Worm (Caenorhabditis elegans): ENCODE results near the gene Y49E10.30.

The Y49E10.30 gene

ce11 chrIII:12369476-12369875, 17.2 kb upstream of the Y49E10.30 start (continued):
- TF ChIP-seq dve-1 (tag; optimal IDR thresholded peaks at IDR 0.05; ENCODE audit: insufficient read depth), result no peak
- no peak for TF ChIP-seq daf-19 (GFP tag; conservative IDR thresholded peaks at IDR 0.05)
- no peak; the same call in 1 of the 2 replicates for TF ChIP-seq T26A8.4 (GFP tag; IDR thresholded peaks at IDR 0.05)
- TF ChIP-seq gei-8 (GFP tag; optimal IDR thresholded peaks at IDR 0.05), result no peak
- TF ChIP-seq nhr-77 (tag; optimal IDR thresholded peaks at IDR 0.05), result no peak
- 0 out of 2 replicates have a peak, but pooled peaks have one; percentile 39 for TF ChIP-seq php-3 (GFP tag; IDR thresholded peaks at IDR 0.05)
- TF ChIP-seq madf-9 (GFP tag; conservative IDR thresholded peaks at IDR 0.05), result no peak
- no peak for TF ChIP-seq hlh-11 (tag; optimal IDR thresholded peaks at IDR 0.05)
- TF ChIP-seq lin-15B (tag; optimal IDR thresholded peaks at IDR 0.05), result no peak
- peak; percentile 67 for TF ChIP-seq mes-2 (tag; optimal IDR thresholded peaks at IDR 0.05; ENCODE audit: poor library complexity, severe bottlenecking)
- TF ChIP-seq ama-1 (optimal IDR thresholded peaks at IDR 0.05), result no peak
- no peak for TF ChIP-seq daf-16 (GFP tag; optimal IDR thresholded peaks at IDR 0.05)
- TF ChIP-seq daf-16 (tag; optimal IDR thresholded peaks at IDR 0.05), result no peak
- TF ChIP-seq spr-1 (tag; optimal IDR thresholded peaks at IDR 0.05), result peak; percentile 6
- no peak for TF ChIP-seq zfp-3 (GFP tag; conservative IDR thresholded peaks at IDR 0.05)
- peak; percentile 37; the same call in 1 of the 2 replicates for TF ChIP-seq lin-38 (GFP tag; IDR thresholded peaks at IDR 0.05)
- TF ChIP-seq nhr-111 (GFP tag; optimal IDR thresholded peaks at IDR 0.05), result no peak
- TF ChIP-seq fkh-10 (GFP tag; optimal IDR thresholded peaks at IDR 0.05), result no peak
- no peak for TF ChIP-seq ceh-82 (tag; optimal IDR thresholded peaks at IDR 0.05)
- TF ChIP-seq saeg-2 (GFP tag; IDR thresholded peaks at IDR 0.05), result no peak
- no peak for TF ChIP-seq D1046.2 (GFP tag; IDR thresholded peaks at IDR 0.05)
- TF ChIP-seq mdt-29 (GFP tag; IDR thresholded peaks at IDR 0.05), result no peak
- peak; percentile 52; the same call in 1 of the 2 replicates for TF ChIP-seq arid-1 (GFP tag; conservative IDR thresholded peaks at IDR 0.05)
- TF ChIP-seq rbr-2 (tag; optimal IDR thresholded peaks at IDR 0.05), result no peak
- TF ChIP-seq F49E8.2 (tag; optimal IDR thresholded peaks at IDR 0.05; ENCODE audit: borderline replicate concordance), result no peak
- no peak for TF ChIP-seq lir-3 (tag; optimal IDR thresholded peaks at IDR 0.05)
- no peak for TF ChIP-seq dmd-8 (GFP tag; IDR thresholded peaks at IDR 0.05)

ce11 chrIII:12370011-12370506, 16.6 kb upstream of the Y49E10.30 start, which contains the start of gene rpt-6:
Gene rpt-6, plus strand, starts transcription at chrIII:12370456.
- TF ChIP-seq F10B5.3 (tag; optimal IDR thresholded peaks at IDR 0.05) (no peak), ZK546.5 (tag; optimal IDR thresholded peaks at IDR 0.05) (no peak), nhr-102 (tag; optimal IDR thresholded peaks at IDR 0.05) (no peak), nhr-111 (GFP tag; optimal IDR thresholded peaks at IDR 0.05) (no peak), php-3 (GFP tag; IDR thresholded peaks at IDR 0.05) (no peak), hlh-30 (tag; optimal IDR thresholded peaks at IDR 0.05; ENCODE audit: insufficient read depth) (peak; percentile 11), hif-1 (tag; optimal IDR thresholded peaks at IDR 0.05) (no peak), lin-13 (GFP tag; optimal IDR thresholded peaks at IDR 0.05) (no peak), unc-62 (GFP tag; optimal IDR thresholded peaks at IDR 0.05 in 1 of 2) (peak in 1 of 2 experiments; percentile 94), unc-62 (tag; optimal IDR thresholded peaks at IDR 0.05) (no peak), ceh-28 (tag; optimal IDR thresholded peaks at IDR 0.05) (no peak), lsy-2 (tag; optimal IDR thresholded peaks at IDR 0.05) (peak in 1 of 2 experiments; percentile 69), pqm-1 (tag; optimal IDR thresholded peaks at IDR 0.05) (no peak), daf-19 (GFP tag; conservative IDR thresholded peaks at IDR 0.05) (no peak), aly-2 (tag; optimal IDR thresholded peaks at IDR 0.05) (no peak), nhr-11 (tag; optimal IDR thresholded peaks at IDR 0.05) (no peak), dmd-8 (GFP tag; IDR thresholded peaks at IDR 0.05) (no peak), ceh-20 (GFP tag; IDR thresholded peaks at IDR 0.05) (no peak), hlh-11 (tag; optimal IDR thresholded peaks at IDR 0.05) (no peak), dmd-9 (GFP tag; IDR thresholded peaks at IDR 0.05) (no peak), skn-1 (tag; optimal IDR thresholded peaks at IDR 0.05) (no peak), spr-1 (tag; optimal IDR thresholded peaks at IDR 0.05) (no peak), attf-4 (tag; optimal IDR thresholded peaks at IDR 0.05) (no peak), mes-2 (tag; optimal IDR thresholded peaks at IDR 0.05; ENCODE audit: poor library complexity, severe bottlenecking) (peak; percentile 89), set-16 (GFP tag; IDR thresholded peaks at IDR 0.05) (no peak), F26F4.8 (GFP tag; conservative IDR thresholded peaks at IDR 0.05) (no peak), gei-8 (GFP tag; optimal IDR thresholded peaks at IDR 0.05) (no peak), Y48G9A.11 (GFP tag; IDR thresholded peaks at IDR 0.05) (no peak), mxl-2 (GFP tag; conservative IDR thresholded peaks at IDR 0.05) (no peak), ceh-82 (tag; optimal IDR thresholded peaks at IDR 0.05) (no peak), tra-1 (GFP tag; IDR thresholded peaks at IDR 0.05) (no peak), lir-3 (tag; optimal IDR thresholded peaks at IDR 0.05) (no peak), zfp-3 (GFP tag; conservative IDR thresholded peaks at IDR 0.05) (no peak)

All from whole organism, L4 larva.